Fruit fly (Drosophila melanogaster): ENCODE data around the gene Oga.

The Oga gene

DNA sequence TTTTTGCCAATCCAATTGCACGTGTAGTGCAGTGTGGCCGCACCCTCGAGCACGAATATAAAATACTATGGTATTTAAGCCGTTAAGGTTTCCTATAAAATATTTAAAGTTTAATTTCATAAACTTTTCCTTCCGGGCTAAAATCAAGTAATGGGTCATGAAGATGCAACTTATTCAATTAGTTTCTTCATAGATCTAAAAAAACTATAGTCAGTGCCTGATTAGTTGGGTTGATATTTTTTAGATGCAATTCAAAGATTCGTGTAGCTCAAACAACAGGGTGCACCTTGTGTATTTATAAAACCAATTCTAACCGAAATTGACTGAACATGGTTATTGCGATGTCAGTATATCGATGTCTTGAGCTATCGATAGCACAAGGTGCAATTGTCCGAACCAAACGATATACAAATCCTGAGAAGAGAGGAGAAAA is at the start of gene Oga, which contains the start of gene Smyd5 (continued):
- no peak for TF ChIP-seq sens-2 (GFP tag; IDR thresholded peaks at IDR 0.05)
- TF ChIP-seq CG4424 (GFP tag; optimal IDR thresholded peaks at IDR 0.05): peak; percentile 29
- TF ChIP-seq z (GFP tag; IDR thresholded peaks at IDR 0.05): no peak
- peak; percentile 23 for TF ChIP-seq CG4854 (GFP tag; optimal IDR thresholded peaks at IDR 0.05)
- TF ChIP-seq Usf (GFP tag; optimal IDR thresholded peaks at IDR 0.05): no peak
- TF ChIP-seq BEAF-32 (GFP tag; optimal IDR thresholded peaks at IDR 0.05): peak; percentile 95
- TF ChIP-seq schlank (tag; optimal IDR thresholded peaks at IDR 0.05): no peak
- peak; percentile 17 for TF ChIP-seq Camta (GFP tag; optimal IDR thresholded peaks at IDR 0.05)
- no peak for TF ChIP-seq ara (GFP tag; IDR thresholded peaks at IDR 0.05)
- TF ChIP-seq slbo (GFP tag; IDR thresholded peaks at IDR 0.05): peak; percentile 61
- TF ChIP-seq eve (GFP tag; optimal IDR thresholded peaks at IDR 0.05): no peak
- no peak for TF ChIP-seq CG3838 (GFP tag; optimal IDR thresholded peaks at IDR 0.05)
- TF ChIP-seq Doc3 (GFP tag; IDR thresholded peaks at IDR 0.05; ENCODE audit: partially characterized antibody): peak; percentile 90
- TF ChIP-seq twi (tag; optimal IDR thresholded peaks at IDR 0.05): peak; percentile 30
- TF ChIP-seq CG1832 (GFP tag; optimal IDR thresholded peaks at IDR 0.05): no peak
- TF ChIP-seq kah (GFP tag; optimal IDR thresholded peaks at IDR 0.05): no peak
- TF ChIP-seq YL-1 (GFP tag; optimal IDR thresholded peaks at IDR 0.05): peak; percentile 91
- TF ChIP-seq MBD-R2 (GFP tag; IDR thresholded peaks at IDR 0.05): peak; percentile 68
- no peak for TF ChIP-seq Atf3 (GFP tag; optimal IDR thresholded peaks at IDR 0.05)
- TF ChIP-seq Ada2b (GFP tag; IDR thresholded peaks at IDR 0.05): no peak
- TF ChIP-seq danr (GFP tag; IDR thresholded peaks at IDR 0.05): no peak
- no peak for TF ChIP-seq CG3726 (GFP tag; IDR thresholded peaks at IDR 0.05)
- no peak for TF ChIP-seq CG4328 (GFP tag; optimal IDR thresholded peaks at IDR 0.05)
- no peak for TF ChIP-seq CG17612 (GFP tag; IDR thresholded peaks at IDR 0.05)
- TF ChIP-seq CG6683 (GFP tag; optimal IDR thresholded peaks at IDR 0.05): no peak
- TF ChIP-seq tio (GFP tag; optimal IDR thresholded peaks at IDR 0.05): no peak
- TF ChIP-seq B-H1 (GFP tag; IDR thresholded peaks at IDR 0.05): no peak
- TF ChIP-seq B-H2 (GFP tag; optimal IDR thresholded peaks at IDR 0.05): peak; percentile 62
- peak; percentile 70 for TF ChIP-seq CG9932 (GFP tag; IDR thresholded peaks at IDR 0.05)
- no peak for TF ChIP-seq Gug (GFP tag; IDR thresholded peaks at IDR 0.05)
- TF ChIP-seq Dbx (GFP tag; IDR thresholded peaks at IDR 0.05): 0 out of 3 replicates have a peak, but pooled peaks have one; percentile 7
- TF ChIP-seq CG18262 (tag; optimal IDR thresholded peaks at IDR 0.05): peak; percentile 24
- peak; percentile 33 for TF ChIP-seq NC2β (GFP tag; optimal IDR thresholded peaks at IDR 0.05)
- no peak for TF ChIP-seq CG10274 (GFP tag; optimal IDR thresholded peaks at IDR 0.05)
- TF ChIP-seq Meics (GFP tag; optimal IDR thresholded peaks at IDR 0.05): no peak
- TF ChIP-seq CG2202 (tag; optimal IDR thresholded peaks at IDR 0.05): no peak
- peak; percentile 50; the same call in 1 of the 2 replicates for TF ChIP-seq sob (GFP tag; IDR thresholded peaks at IDR 0.05)
- no peak for TF ChIP-seq CG13123 (GFP tag; optimal IDR thresholded peaks at IDR 0.05)
- TF ChIP-seq CG17829 (tag; optimal IDR thresholded peaks at IDR 0.05): peak; percentile 47
- TF ChIP-seq lab (GFP tag; optimal IDR thresholded peaks at IDR 0.05): no peak
- peak; percentile 14 for TF ChIP-seq CG3163 (GFP tag; optimal IDR thresholded peaks at IDR 0.05)
- no peak for TF ChIP-seq Ravus (GFP tag; IDR thresholded peaks at IDR 0.05)
- no peak for TF ChIP-seq CkIIα-i1 (GFP tag; IDR thresholded peaks at IDR 0.05)
- TF ChIP-seq Lim3 (GFP tag; IDR thresholded peaks at IDR 0.05): no peak
- peak; percentile 32 for TF ChIP-seq CG2712 (tag; optimal IDR thresholded peaks at IDR 0.05)
- no peak for TF ChIP-seq da (GFP tag; optimal IDR thresholded peaks at IDR 0.05)
- no peak for TF ChIP-seq CG14667 (GFP tag; IDR thresholded peaks at IDR 0.05)
- no peak for TF ChIP-seq Optix (GFP tag; IDR thresholded peaks at IDR 0.05)
- peak; percentile 13 for TF ChIP-seq CG12104 (GFP tag; optimal IDR thresholded peaks at IDR 0.05)
- no peak for TF ChIP-seq CG13775 (GFP tag; optimal IDR thresholded peaks at IDR 0.05)
- TF ChIP-seq CG13296 (GFP tag; optimal IDR thresholded peaks at IDR 0.05): peak; percentile 10
- no peak for TF ChIP-seq Hr39 (optimal IDR thresholded peaks at IDR 0.05)
- TF ChIP-seq dm (GFP tag; optimal IDR thresholded peaks at IDR 0.05): peak; percentile 85
